Fruit fly (Drosophila melanogaster): ENCODE measurements around the gene CG14720.

CG14720 gene

DNA sequence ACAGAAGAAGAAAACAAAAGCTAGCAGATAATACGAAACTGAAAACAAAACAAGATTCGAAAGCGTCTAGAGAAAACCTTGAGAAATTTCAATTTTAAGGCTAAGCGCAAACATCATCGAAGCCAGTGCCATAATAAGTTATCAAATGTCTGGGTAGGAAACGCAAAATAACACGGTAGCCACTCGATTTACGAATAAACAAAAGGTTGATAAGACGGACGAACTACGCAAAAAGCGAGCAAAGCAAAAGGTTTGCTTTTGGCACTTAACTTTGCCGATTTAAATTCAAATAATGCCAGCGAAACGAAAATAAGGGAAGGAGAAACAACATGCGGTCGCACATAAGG, 46.7 kb downstream of the CG14720 start:
- TF ChIP-seq CG11902 (GFP tag; optimal IDR thresholded peaks at IDR 0.05) (no peak), ss (GFP tag; optimal IDR thresholded peaks at IDR 0.05) (no peak), vri (GFP tag; optimal IDR thresholded peaks at IDR 0.05) (peak; percentile 81), CG11762 (GFP tag; optimal IDR thresholded peaks at IDR 0.05; ENCODE audit: insufficient read depth) (no peak), pdm3 (GFP tag; optimal IDR thresholded peaks at IDR 0.05) (no peak), lz (GFP tag; optimal IDR thresholded peaks at IDR 0.05) (no peak), CG1621 (tag; optimal IDR thresholded peaks at IDR 0.05) (no peak), Eip93F (GFP tag; optimal IDR thresholded peaks at IDR 0.05) (peak; percentile 33), Hr4 (GFP tag; optimal IDR thresholded peaks at IDR 0.05) (no peak), fd59A (GFP tag; optimal IDR thresholded peaks at IDR 0.05) (no peak), Met (GFP tag; optimal IDR thresholded peaks at IDR 0.05) (no peak), net (GFP tag; optimal IDR thresholded peaks at IDR 0.05) (no peak), eg (GFP tag; IDR thresholded peaks at IDR 0.05) (no peak), dac (GFP tag; optimal IDR thresholded peaks at IDR 0.05) (no peak), spab (GFP tag; optimal IDR thresholded peaks at IDR 0.05) (no peak), fkh (GFP tag; optimal IDR thresholded peaks at IDR 0.05) (no peak)

DNA sequence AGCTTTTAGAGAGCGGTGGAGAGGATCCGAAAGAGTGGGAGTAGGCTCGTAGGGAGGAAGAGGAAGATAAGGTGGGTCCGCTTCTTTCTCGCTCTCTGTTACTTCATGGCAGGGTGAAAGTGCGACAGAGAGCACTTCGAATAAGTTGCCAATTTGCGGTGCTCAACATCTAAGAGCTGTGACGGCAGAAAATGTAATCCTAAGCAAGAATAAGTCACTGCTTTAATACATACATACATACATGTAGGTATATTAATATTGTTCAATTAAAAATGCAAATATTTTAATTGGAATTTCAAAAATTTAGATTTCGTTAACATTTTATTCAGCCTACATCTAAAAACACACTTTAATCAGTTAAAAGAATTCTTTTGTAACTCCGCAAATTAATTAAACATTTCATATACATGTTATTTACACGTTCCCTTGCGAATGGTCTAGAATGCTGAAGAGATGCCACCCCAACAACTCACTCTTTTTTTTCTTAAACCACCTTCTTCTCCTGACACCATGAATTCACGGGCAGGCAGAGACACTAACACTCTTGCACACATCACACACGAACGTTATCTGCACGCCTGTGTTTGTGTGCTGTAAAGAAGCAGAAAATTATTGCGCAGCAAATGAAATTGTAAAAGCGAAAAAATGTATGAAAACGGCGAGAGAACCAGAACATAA, 47.2 kb downstream of the CG14720 start:
- TF ChIP-seq CG34406 (GFP tag; optimal IDR thresholded peaks at IDR 0.05) = peak; percentile 25
- peak; percentile 40 to 46 for TF ChIP-seq ss (GFP tag; optimal IDR thresholded peaks at IDR 0.05)
- no peak for TF ChIP-seq CG10669 (GFP tag; optimal IDR thresholded peaks at IDR 0.05)
- TF ChIP-seq fd85E (GFP tag; optimal IDR thresholded peaks at IDR 0.05) = no peak
- peak; percentile 56 for TF ChIP-seq Eip75B (GFP tag; optimal IDR thresholded peaks at IDR 0.05)
- TF ChIP-seq Sox14 (GFP tag; optimal IDR thresholded peaks at IDR 0.05) = no peak
- TF ChIP-seq CG8319 (GFP tag; optimal IDR thresholded peaks at IDR 0.05) = no peak
- TF ChIP-seq dsx (GFP tag; optimal IDR thresholded peaks at IDR 0.05; ENCODE audit: poor library complexity, severe bottlenecking) = no peak
- no peak for TF ChIP-seq CG8119 (GFP tag; IDR thresholded peaks at IDR 0.05)
- TF ChIP-seq CG31627 (GFP tag; optimal IDR thresholded peaks at IDR 0.05) = peak; percentile 48
- TF ChIP-seq CG4318 (GFP tag; optimal IDR thresholded peaks at IDR 0.05) = no peak
- peak; percentile 47 for TF ChIP-seq Hr4 (GFP tag; optimal IDR thresholded peaks at IDR 0.05)
- no peak for TF ChIP-seq Gug (GFP tag; IDR thresholded peaks at IDR 0.05)
- peak; percentile 9 for TF ChIP-seq CG8632 (GFP tag; optimal IDR thresholded peaks at IDR 0.05)
- TF ChIP-seq spab (GFP tag; optimal IDR thresholded peaks at IDR 0.05) = no peak
- TF ChIP-seq lz (GFP tag; optimal IDR thresholded peaks at IDR 0.05) = peak; percentile 55
- peak; percentile 71 for TF ChIP-seq Met (GFP tag; optimal IDR thresholded peaks at IDR 0.05)
- no peak for TF ChIP-seq dac (GFP tag; optimal IDR thresholded peaks at IDR 0.05)
- no peak for TF ChIP-seq CG3032 (tag; optimal IDR thresholded peaks at IDR 0.05)
- peak; percentile 39 for TF ChIP-seq CG6792 (GFP tag; optimal IDR thresholded peaks at IDR 0.05)
- TF ChIP-seq pdm3 (GFP tag; optimal IDR thresholded peaks at IDR 0.05) = peak; percentile 40
- peak; percentile 89 for TF ChIP-seq Eip78C (GFP tag)
- no peak for TF ChIP-seq CG9139 (GFP tag; optimal IDR thresholded peaks at IDR 0.05)
- no peak for TF ChIP-seq Ets96B (tag; optimal IDR thresholded peaks at IDR 0.05)
- TF ChIP-seq Ets21C (GFP tag; optimal IDR thresholded peaks at IDR 0.05) = peak; percentile 9
- TF ChIP-seq CG6854 (GFP tag; optimal IDR thresholded peaks at IDR 0.05) = no peak
- TF ChIP-seq svp (GFP tag) = peak; percentile 87
- no peak for TF ChIP-seq CG15336 (GFP tag; IDR thresholded peaks at IDR 0.05)
- TF ChIP-seq CG3919 (GFP tag; optimal IDR thresholded peaks at IDR 0.05) = peak; percentile 16
- TF ChIP-seq Hr39 (GFP tag; optimal IDR thresholded peaks at IDR 0.05) = peak; percentile 49
- peak; percentile 52 for TF ChIP-seq acj6 (GFP tag; optimal IDR thresholded peaks at IDR 0.05)
- TF ChIP-seq Eip93F (GFP tag; optimal IDR thresholded peaks at IDR 0.05) = no peak
- peak; percentile 74 for TF ChIP-seq esn (GFP tag; optimal IDR thresholded peaks at IDR 0.05)
- peak; percentile 53 for TF ChIP-seq CG6276 (GFP tag; optimal IDR thresholded peaks at IDR 0.05)
- TF ChIP-seq cyc (GFP tag; optimal IDR thresholded peaks at IDR 0.05) = peak; percentile 28
- TF ChIP-seq vri (GFP tag; optimal IDR thresholded peaks at IDR 0.05) = peak; percentile 18
- peak; percentile 11 for TF ChIP-seq achi (GFP tag; optimal IDR thresholded peaks at IDR 0.05)
- TF ChIP-seq fd59A (GFP tag; optimal IDR thresholded peaks at IDR 0.05) = no peak
- no peak for TF ChIP-seq CG16779 (tag; optimal IDR thresholded peaks at IDR 0.05)
- TF ChIP-seq CG32006 (GFP tag; optimal IDR thresholded peaks at IDR 0.05) = peak; percentile 58
- TF ChIP-seq Blimp-1 (GFP tag; optimal IDR thresholded peaks at IDR 0.05) = peak; percentile 19
- TF ChIP-seq eg (GFP tag; IDR thresholded peaks at IDR 0.05) = no peak
- peak; percentile 28 for TF ChIP-seq Sox15 (GFP tag; optimal IDR thresholded peaks at IDR 0.05)
